Fruit fly (Drosophila melanogaster): ENCODE measurements around the gene CG33110.

CG33110 gene

DNA sequence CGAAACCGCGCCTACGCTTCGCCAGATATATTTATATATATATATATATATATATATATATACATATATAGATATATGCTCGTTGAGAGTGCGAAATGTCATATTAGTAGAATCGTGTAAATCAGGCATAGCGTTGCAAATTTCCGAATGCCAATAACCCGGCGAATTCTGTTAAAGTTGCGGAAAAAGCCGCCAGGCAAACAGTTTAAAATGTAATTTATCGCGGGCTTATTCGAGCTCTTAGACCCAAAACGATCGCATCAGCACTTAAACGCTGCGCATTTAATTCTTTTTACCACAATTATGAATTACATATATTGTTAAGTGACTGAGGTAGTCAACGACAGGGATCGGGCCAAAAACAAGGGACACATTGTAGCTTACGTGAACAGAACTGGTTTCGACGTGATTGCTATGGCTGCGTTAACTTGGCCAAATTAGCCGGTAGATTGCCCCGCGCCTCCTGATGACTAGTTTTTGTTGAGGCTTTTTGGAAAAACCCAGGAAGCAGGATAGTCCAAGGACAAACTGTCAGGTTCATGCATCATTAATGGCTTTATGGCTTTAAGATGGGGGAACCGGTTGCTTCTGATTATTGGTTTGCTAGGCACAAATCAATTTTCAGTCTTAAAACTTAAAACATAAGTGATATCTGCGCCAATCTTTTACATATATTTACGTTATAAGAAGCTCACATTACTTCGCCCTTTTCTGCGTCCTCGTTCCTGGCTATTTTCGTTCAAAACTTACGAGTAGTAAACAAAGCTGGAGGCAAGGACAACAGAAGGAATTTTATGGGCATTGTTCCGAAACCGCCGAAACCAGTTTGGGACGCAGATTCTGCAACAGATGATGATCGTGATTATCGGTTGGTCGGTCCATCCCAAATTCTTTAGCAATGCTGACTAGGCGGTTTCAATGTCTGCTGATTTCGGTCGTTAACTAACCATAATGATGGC, 35.7 kb upstream of the CG33110 start:
- TF ChIP-seq CG7045 (GFP tag; optimal IDR thresholded peaks at IDR 0.05) (no peak), tj (GFP tag; optimal IDR thresholded peaks at IDR 0.05) (peak; percentile 97), Mnt (GFP tag; optimal IDR thresholded peaks at IDR 0.05) (no peak)

DNA sequence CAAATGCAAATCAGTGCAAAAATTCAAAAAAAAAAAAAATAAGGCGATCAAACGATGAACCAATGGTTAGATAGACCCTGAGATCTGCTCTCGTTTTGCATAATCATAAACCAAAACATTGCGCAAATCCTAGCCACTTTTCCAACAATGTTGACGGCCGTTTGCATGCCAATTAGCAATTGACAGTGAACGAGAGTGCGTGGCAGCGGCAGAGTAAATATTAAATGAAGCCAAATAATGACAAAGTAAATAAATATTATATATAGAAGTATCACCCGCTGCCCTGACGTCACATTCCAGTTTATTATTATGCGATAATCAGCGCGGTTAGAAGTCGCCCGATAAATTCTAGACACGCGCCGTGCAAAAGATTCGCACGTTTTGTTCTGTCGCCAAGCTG, 34.0 kb upstream of the CG33110 start:
- TF ChIP-seq pad (GFP tag; optimal IDR thresholded peaks at IDR 0.05) (no peak), toe (GFP tag; optimal IDR thresholded peaks at IDR 0.05) (no peak)

- no peak for TF ChIP-seq tj (GFP tag; optimal IDR thresholded peaks at IDR 0.05)
Observed at dm6 chr3R:22536504-22537423, 33.2 kb upstream of the CG33110 start.

dm6 chr3R:22538877-22539276, 31.1 kb upstream of the CG33110 start:
- no peak for TF ChIP-seq Crg-1 (GFP tag; optimal IDR thresholded peaks at IDR 0.05)
- TF ChIP-seq toe (GFP tag; optimal IDR thresholded peaks at IDR 0.05): no peak
- no peak for TF ChIP-seq Clk (GFP tag; optimal IDR thresholded peaks at IDR 0.05)

- TF ChIP-seq kay (GFP tag; ENCODE audit: borderline replicate concordance) (no peak), tj (GFP tag; optimal IDR thresholded peaks at IDR 0.05) (peak; percentile 76), ovo (GFP tag; optimal IDR thresholded peaks at IDR 0.05) (no peak), CG11617 (GFP tag; optimal IDR thresholded peaks at IDR 0.05) (no peak), cnc (optimal IDR thresholded peaks at IDR 0.05) (no peak), Crg-1 (GFP tag; optimal IDR thresholded peaks at IDR 0.05) (no peak), cic (GFP tag; optimal IDR thresholded peaks at IDR 0.05) (no peak), Clk (GFP tag; optimal IDR thresholded peaks at IDR 0.05) (no peak)
Observed at dm6 chr3R:22539762-22540161, 30.2 kb upstream of the CG33110 start, which contains the start of gene CG5326. TSS of gene CG5326 (minus strand) at chr3R:22539919.

dm6 chr3R:22540686-22541085, 29.3 kb upstream of the CG33110 start:
- TF ChIP-seq pad (GFP tag; optimal IDR thresholded peaks at IDR 0.05) (no peak), CG11617 (GFP tag; optimal IDR thresholded peaks at IDR 0.05) (no peak), CG7045 (GFP tag; optimal IDR thresholded peaks at IDR 0.05) (no peak), Crg-1 (GFP tag; optimal IDR thresholded peaks at IDR 0.05) (no peak), kay (GFP tag; ENCODE audit: borderline replicate concordance) (no peak), Hr96 (GFP tag; optimal IDR thresholded peaks at IDR 0.05) (no peak), ovo (GFP tag; optimal IDR thresholded peaks at IDR 0.05) (no peak), CG1620 (GFP tag; optimal IDR thresholded peaks at IDR 0.05) (no peak), bab1 (GFP tag; optimal IDR thresholded peaks at IDR 0.05) (no peak), Mnt (GFP tag; optimal IDR thresholded peaks at IDR 0.05) (no peak), CG12768 (GFP tag; optimal IDR thresholded peaks at IDR 0.05) (no peak), cnc (optimal IDR thresholded peaks at IDR 0.05) (no peak), CG14711 (tag; optimal IDR thresholded peaks at IDR 0.05) (no peak), CG33017 (tag; optimal IDR thresholded peaks at IDR 0.05) (no peak), CG7101 (tag; optimal IDR thresholded peaks at IDR 0.05) (no peak), CG5204 (GFP tag; optimal IDR thresholded peaks at IDR 0.05) (no peak), toe (GFP tag; optimal IDR thresholded peaks at IDR 0.05) (no peak)

- TF ChIP-seq bab1 (GFP tag; optimal IDR thresholded peaks at IDR 0.05): peak; percentile 53
- TF ChIP-seq ovo (GFP tag; optimal IDR thresholded peaks at IDR 0.05): no peak
- peak; percentile 92 for TF ChIP-seq tj (GFP tag; optimal IDR thresholded peaks at IDR 0.05)
- peak; percentile 35 for TF ChIP-seq Mnt (GFP tag; optimal IDR thresholded peaks at IDR 0.05)
- TF ChIP-seq Clk (GFP tag; optimal IDR thresholded peaks at IDR 0.05): no peak
- TF ChIP-seq kay (GFP tag; ENCODE audit: borderline replicate concordance): no peak
Observed at dm6 chr3R:22542773-22543411, 27.1 kb upstream of the CG33110 start.
